Fruit fly (Drosophila melanogaster) whole organism, pupa: Measurements from ENCODE around the gene Dcps.

Source experiments
- CG10348 ChIP-seq: fragments of 200-800 bp; sonication (Bioruptor generic); IDR thresholded peaks from 2 replicates; pipeline ENCODE4 v1.3.6; 2022; ENCODE audit warnings: missing biosample characterization, missing genetic modification characterization
- CG12605 ChIP-seq: fragments of 200-800 bp; sonication (Bioruptor generic); IDR thresholded peaks from 2 replicates; pipeline ENCODE4 v1.3.6; 2022; ENCODE audit warnings: missing biosample characterization, missing genetic modification characterization
- CG13204 ChIP-seq: fragments of 200-800 bp; sonication (Bioruptor generic); optimal IDR thresholded peaks from 2 replicates; lab custom pipeline; 2018; ENCODE audit warnings: missing biosample characterization, mild to moderate bottlenecking, missing genetic modification characterization, moderate library complexity
- CG14655 ChIP-seq: fragments of 200-800 bp; sonication (Bioruptor generic); optimal IDR thresholded peaks from 3 replicates; lab custom pipeline; 2017; ENCODE audit warnings: mild to moderate bottlenecking, missing biosample characterization, missing genetic modification reagents, missing genetic modification characterization
- CG15710 ChIP-seq: fragments of 200-800 bp; sonication (Bioruptor generic); optimal IDR thresholded peaks from 2 replicates; lab custom pipeline; 2018; ENCODE audit warnings: missing biosample characterization, mild to moderate bottlenecking, missing genetic modification characterization, moderate library complexity
- CG17806 ChIP-seq: fragments of 200-800 bp; sonication (Bioruptor generic); optimal IDR thresholded peaks from 2 replicates; lab custom pipeline; 2018; ENCODE audit warnings: missing biosample characterization, mild to moderate bottlenecking, missing genetic modification characterization, moderate library complexity
- CG32121 ChIP-seq: fragments of 200-800 bp; sonication (Bioruptor generic); IDR thresholded peaks from 2 replicates; pipeline ENCODE4 v1.3.6; 2022; ENCODE audit warnings: missing biosample characterization, missing genetic modification characterization
- CG34367 ChIP-seq: fragments of 200-800 bp; sonication (Bioruptor generic); optimal IDR thresholded peaks from 2 replicates; lab custom pipeline; 2018; ENCODE audit warnings: missing biosample characterization, mild to moderate bottlenecking, missing genetic modification characterization
- CG4496 ChIP-seq: fragments of 200-800 bp; sonication (Bioruptor generic); IDR thresholded peaks from 3 replicates; pipeline ENCODE4 v1.3.6; 2022; ENCODE audit warnings: missing biosample characterization, missing genetic modification characterization
- CG8159 ChIP-seq: fragments of 200-800 bp; sonication (Bioruptor generic); optimal IDR thresholded peaks from 3 replicates; lab custom pipeline; 2018; ENCODE audit warnings: missing biosample characterization, mild to moderate bottlenecking, missing genetic modification characterization, moderate library complexity
- CG8301 ChIP-seq: fragments of 200-800 bp; sonication (Bioruptor generic); optimal IDR thresholded peaks from 2 replicates; lab custom pipeline; 2018; ENCODE audit warnings: missing biosample characterization, mild to moderate bottlenecking, missing genetic modification characterization
- CG9948 ChIP-seq: fragments of 200-800 bp; sonication (Bioruptor generic); optimal IDR thresholded peaks from 2 replicates; lab custom pipeline; 2018; ENCODE audit warnings: missing biosample characterization, mild to moderate bottlenecking, missing genetic modification characterization, moderate library complexity
- D1 ChIP-seq: fragments of 200-800 bp; sonication (Bioruptor generic); optimal IDR thresholded peaks from 2 replicates; lab custom pipeline; 2018; ENCODE audit warnings: missing biosample characterization, mild to moderate bottlenecking, missing genetic modification characterization, moderate library complexity
- EcR ChIP-seq: fragments of 200-800 bp; sonication (Bioruptor generic); optimal IDR thresholded peaks from 3 replicates; lab custom pipeline; 2019; ENCODE audit warnings: missing biosample characterization, missing genetic modification characterization, mild to moderate bottlenecking, moderate library complexity, missing genetic modification reagents
- Ets98B ChIP-seq: fragments of 200-800 bp; sonication (Bioruptor generic); IDR thresholded peaks from 2 replicates; pipeline ENCODE4 v1.3.6; 2022; ENCODE audit warnings: missing biosample characterization, missing genetic modification characterization
- Pif1A ChIP-seq: fragments of 200-800 bp; sonication (Bioruptor generic); optimal IDR thresholded peaks from 3 replicates; lab custom pipeline; 2016; ENCODE audit warnings: missing biosample characterization, missing genetic modification characterization
- Pif1B ChIP-seq: fragments of 200-800 bp; sonication (Bioruptor generic); optimal IDR thresholded peaks from 3 replicates; lab custom pipeline; 2016; ENCODE audit warnings: missing biosample characterization, missing genetic modification characterization
- Snoo ChIP-seq: fragments of 200-800 bp; sonication (Bioruptor generic); optimal IDR thresholded peaks from 3 replicates; lab custom pipeline; 2017; ENCODE audit warnings: missing biosample characterization, mild to moderate bottlenecking, missing genetic modification characterization, inconsistent platforms
- fd96Ca ChIP-seq: fragments of 200-800 bp; sonication (Bioruptor generic); IDR thresholded peaks from 3 replicates; pipeline ENCODE4 v1.3.6; 2022; ENCODE audit warnings: missing biosample characterization, missing genetic modification characterization
- gl ChIP-seq: fragments of 200-800 bp; sonication (Bioruptor generic); optimal IDR thresholded peaks from 2 replicates; lab custom pipeline; 2018; ENCODE audit warnings: missing biosample characterization, mild to moderate bottlenecking, missing genetic modification characterization
- rn ChIP-seq: fragments of 200-800 bp; sonication (Bioruptor generic); IDR thresholded peaks from 2 replicates; pipeline ENCODE4 v1.3.6; 2022; ENCODE audit warnings: missing biosample characterization, missing genetic modification characterization

Gene Dcps

dm6 chr3R:5771614-5772202 lies 17.1 kb upstream of the Dcps start:
- TF ChIP-seq CG8159, result no peak
- TF ChIP-seq D1 (tag; lab: Kevin White, UChicago), result no peak
- no peak for TF ChIP-seq CG17806
- TF ChIP-seq CG4496 (GFP tag; lab: Robert Waterston, UW), result 0 out of 3 replicates have a peak, but pooled peaks have one; percentile 39

- TF ChIP-seq CG10348 (GFP tag; lab: Robert Waterston, UW), result no peak
- no peak for TF ChIP-seq Pif1B (GFP tag; lab: Kevin White, UChicago)
- no peak for TF ChIP-seq CG14655 (GFP tag; lab: Kevin White, UChicago)
- TF ChIP-seq EcR (GFP tag; lab: Kevin White, UChicago), result no peak
- TF ChIP-seq CG9948 (tag; lab: Kevin White, UChicago), result no peak
- no peak for TF ChIP-seq CG34367 (tag; lab: Kevin White, UChicago)
- no peak for TF ChIP-seq fd96Ca (GFP tag; lab: Robert Waterston, UW)
- no peak for TF ChIP-seq Snoo (tag; lab: Kevin White, UChicago)
- TF ChIP-seq Pif1A (GFP tag; lab: Kevin White, UChicago), result no peak
- TF ChIP-seq CG17806, result no peak
- TF ChIP-seq CG4496 (GFP tag; lab: Robert Waterston, UW), result no peak
- TF ChIP-seq CG8159, result no peak
- no peak for TF ChIP-seq CG13204 (GFP tag; lab: Kevin White, UChicago)
These were observed 6.4 kb upstream of the Dcps start for dm6 chr3R:5760980-5761379.

dm6 chr3R:5758624-5759209 lies 4.1 kb upstream of the Dcps start, which contains the start of gene Sec8:
Gene Sec8, minus strand, starts transcription at chr3R:5758997.
- TF ChIP-seq CG17806 (no peak), CG10348 (GFP tag; lab: Robert Waterston, UW) (no peak), fd96Ca (GFP tag; lab: Robert Waterston, UW) (0 out of 3 replicates have a peak, but pooled peaks have one; percentile 33), CG14655 (GFP tag; lab: Kevin White, UChicago) (no peak), CG4496 (GFP tag; lab: Robert Waterston, UW) (0 out of 3 replicates have a peak, but pooled peaks have one; percentile 33)

dm6 chr3R:5746646-5747045 lies 7.9 kb downstream of the Dcps start:
- TF ChIP-seq CG17806 (no peak), CG10348 (GFP tag; lab: Robert Waterston, UW) (no peak), CG9948 (tag; lab: Kevin White, UChicago) (no peak), Pif1A (GFP tag; lab: Kevin White, UChicago) (no peak), CG8301 (tag; lab: Kevin White, UChicago) (no peak), CG15710 (no peak), Ets98B (GFP tag; lab: Robert Waterston, UW) (no peak), CG13204 (GFP tag; lab: Kevin White, UChicago) (no peak), CG4496 (GFP tag; lab: Robert Waterston, UW) (no peak), gl (no peak)

- TF ChIP-seq rn (GFP tag; lab: Robert Waterston, UW) (no peak), CG10348 (GFP tag; lab: Robert Waterston, UW) (no peak), EcR (GFP tag; lab: Kevin White, UChicago) (no peak), gl (no peak), fd96Ca (GFP tag; lab: Robert Waterston, UW) (no peak), CG8301 (tag; lab: Kevin White, UChicago) (no peak)
These were observed 12.0 kb downstream of the Dcps start, which contains the start of the genes Sym and Madm for dm6 chr3R:5742278-5743196. Gene Sym, minus strand, starts transcription at chr3R:5742476. Gene Madm, plus strand, starts transcription at chr3R:5742510.

dm6 chr3R:5737263-5737662 lies 17.3 kb downstream of the Dcps start:
- TF ChIP-seq Ets98B (GFP tag; lab: Robert Waterston, UW) (peak; percentile 23; the same call in 1 of the 2 replicates), EcR (GFP tag; lab: Kevin White, UChicago) (peak; percentile 57), gl (peak; percentile 49), D1 (tag; lab: Kevin White, UChicago) (no peak)

- TF ChIP-seq Ets98B (GFP tag; lab: Robert Waterston, UW) (peak; percentile 61), CG15710 (peak; percentile 86), EcR (GFP tag; lab: Kevin White, UChicago) (peak; percentile 7), rn (GFP tag; lab: Robert Waterston, UW) (peak; percentile 43; the same call in 1 of the 2 replicates), CG13204 (GFP tag; lab: Kevin White, UChicago) (no peak), CG10348 (GFP tag; lab: Robert Waterston, UW) (no peak), CG34367 (tag; lab: Kevin White, UChicago) (peak; percentile 77), CG4496 (GFP tag; lab: Robert Waterston, UW) (no peak; the same call in 1 of the 3 replicates), CG17806 (peak; percentile 78), CG14655 (GFP tag; lab: Kevin White, UChicago) (no peak), CG9948 (tag; lab: Kevin White, UChicago) (peak; percentile 85), Pif1B (GFP tag; lab: Kevin White, UChicago) (peak; percentile 76), CG32121 (GFP tag; lab: Robert Waterston, UW) (peak; percentile 70), Snoo (tag; lab: Kevin White, UChicago) (peak; percentile 86), CG8159 (peak; percentile 88), CG8301 (tag; lab: Kevin White, UChicago) (peak; percentile 76), CG12605 (GFP tag; lab: Robert Waterston, UW) (no peak), gl (no peak)
These were observed 18.2 kb downstream of the Dcps start, which contains the start of the genes CG2100 and CG1236 for dm6 chr3R:5736305-5736869. Gene CG2100, minus strand, starts transcription at chr3R:5736355. Gene CG1236, plus strand, starts transcription at chr3R:5736748.
